Worm (Caenorhabditis elegans) whole organism, L2 larva: Measurements from ENCODE around the gene F08F8.6.

Experiments used
- ceh-82 ChIP-seq: fragments of 150-350 bp; optimal IDR thresholded peaks from 2 replicates; lab custom pipeline; 2014; ENCODE audit warnings: missing biosample characterization, missing genetic modification characterization
- mdl-1 ChIP-seq, 2 experiments: fragments of 150-350 bp in 1 of 2; sonication (generic microtip) in 1 of 2; optimal IDR thresholded peaks; 2 replicates each; lab custom pipeline; 2017; ENCODE audit warnings: missing biosample characterization in 2 of 2, missing genetic modification characterization in 2 of 2
- nhr-77 ChIP-seq: fragments of 150-350 bp; optimal IDR thresholded peaks from 2 replicates; lab custom pipeline; 2014; ENCODE audit warnings: missing biosample characterization, missing genetic modification characterization
- peb-1 ChIP-seq: fragments of 150-350 bp; optimal IDR thresholded peaks from 2 replicates; lab custom pipeline; 2014; ENCODE audit warnings: missing biosample characterization, missing genetic modification characterization
- skn-1 ChIP-seq: sonication (generic microtip); optimal IDR thresholded peaks from 2 replicates; lab custom pipeline; 2017; ENCODE audit warnings: missing biosample characterization, missing genetic modification characterization
- unc-39 ChIP-seq: fragments of 150-350 bp; optimal IDR thresholded peaks from 2 replicates; lab custom pipeline; 2014; ENCODE audit warnings: missing biosample characterization, missing genetic modification characterization
- unc-55 ChIP-seq: fragments of 150-350 bp; sonication (generic microtip); optimal IDR thresholded peaks from 3 replicates; lab custom pipeline; 2014; ENCODE audit warnings: missing biosample characterization, missing genetic modification reagents, missing genetic modification characterization

DNA sequence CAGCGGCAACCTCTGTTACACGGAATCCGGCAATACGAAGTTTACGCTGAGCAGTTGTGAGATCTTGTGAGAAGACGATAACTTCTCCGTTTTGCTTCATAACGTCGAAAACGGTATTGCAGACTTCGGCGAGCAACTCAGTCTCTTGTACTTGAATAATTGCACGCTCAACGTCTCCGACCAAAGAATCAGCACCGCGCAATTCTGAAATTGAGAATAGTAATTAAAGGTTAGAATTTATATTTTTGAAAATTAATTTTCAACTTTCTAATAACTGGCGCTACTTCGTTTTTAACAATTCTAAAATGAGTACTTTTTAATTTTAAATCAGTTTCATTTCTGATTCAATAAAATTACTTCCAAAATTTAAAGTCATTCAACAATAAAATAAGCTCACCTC, 35.0 kb downstream of the F08F8.6 start:
- TF ChIP-seq skn-1 (tag; lab: Kevin White, UChicago) (no peak), nhr-77 (tag; lab: Kevin White, UChicago) (no peak), peb-1 (tag; lab: Kevin White, UChicago) (no peak), mdl-1 (tag; optimal IDR thresholded peaks at IDR 0.05; lab: Kevin White, UChicago) (no peak), unc-55 (GFP tag; lab: Kevin White, UChicago) (no peak), unc-39 (tag; lab: Kevin White, UChicago) (no peak), ceh-82 (no peak)
